Worm (Caenorhabditis elegans): Measurements from ENCODE around the gene mau-8.

mau-8 gene

ce11 chrIV:13377716-13378115 lies at the start of gene mau-8:
Gene mau-8 (plus strand): TSS chrIV:13378016.
- TF ChIP-seq unc-62 (GFP tag; optimal IDR thresholded peaks at IDR 0.05) (no peak), nhr-20 (tag; optimal IDR thresholded peaks at IDR 0.05) (no peak), ets-5 (GFP tag; IDR thresholded peaks at IDR 0.05) (no peak), pag-3 (tag; optimal IDR thresholded peaks at IDR 0.05; ENCODE audit: borderline replicate concordance, insufficient read depth) (no peak), ztf-4 (tag; optimal IDR thresholded peaks at IDR 0.05) (no peak), hlh-4 (tag; optimal IDR thresholded peaks at IDR 0.05) (no peak), grh-1 (GFP tag; IDR thresholded peaks at IDR 0.05) (no peak), pax-3 (tag; optimal IDR thresholded peaks at IDR 0.05) (no peak), nhr-77 (tag; optimal IDR thresholded peaks at IDR 0.05) (no peak), nhr-237 (tag; optimal IDR thresholded peaks at IDR 0.05) (no peak), mep-1 (tag; optimal IDR thresholded peaks at IDR 0.05) (no peak), sup-37 (GFP tag; optimal IDR thresholded peaks at IDR 0.05) (no peak), unc-130 (tag; optimal IDR thresholded peaks at IDR 0.05) (no peak), mdl-1 (tag; optimal IDR thresholded peaks at IDR 0.05) (no peak), fkh-8 (tag; optimal IDR thresholded peaks at IDR 0.05) (no peak), vab-15 (tag; optimal IDR thresholded peaks at IDR 0.05) (no peak), nhr-90 (tag; optimal IDR thresholded peaks at IDR 0.05; ENCODE audit: poor library complexity) (no peak), egl-27 (tag; optimal IDR thresholded peaks at IDR 0.05) (no peak)

- TF ChIP-seq lin-39 (tag; optimal IDR thresholded peaks at IDR 0.05) (no peak), fkh-10 (GFP tag; optimal IDR thresholded peaks at IDR 0.05) (no peak), nhr-11 (tag; optimal IDR thresholded peaks at IDR 0.05) (no peak), xbp-1 (tag; optimal IDR thresholded peaks at IDR 0.05) (no peak), blmp-1 (tag; optimal IDR thresholded peaks at IDR 0.05) (no peak), swsn-7 (tag; optimal IDR thresholded peaks at IDR 0.05) (no peak), lin-35 (GFP tag; optimal IDR thresholded peaks at IDR 0.05) (no peak), C16A3.4 (tag; optimal IDR thresholded peaks at IDR 0.05) (no peak), nhr-85 (tag) (no peak), egl-13 (tag; optimal IDR thresholded peaks at IDR 0.05) (no peak), dpl-1 (GFP tag; optimal IDR thresholded peaks at IDR 0.05) (no peak), mab-9 (GFP tag; IDR thresholded peaks at IDR 0.05) (no peak), alr-1 (tag; optimal IDR thresholded peaks at IDR 0.05; ENCODE audit: borderline replicate concordance) (no peak), lin-13 (GFP tag; optimal IDR thresholded peaks at IDR 0.05) (no peak)
Observed at ce11 chrIV:13328059-13328458, 49.8 kb upstream of the mau-8 start, which contains the start of gene far-6. Gene far-6 (plus strand): TSS chrIV:13328359.

ce11 chrIV:13330547-13330946 lies 47.3 kb upstream of the mau-8 start:
- TF ChIP-seq xbp-1 (tag; optimal IDR thresholded peaks at IDR 0.05): no peak
- no peak for TF ChIP-seq efl-1 (optimal IDR thresholded peaks at IDR 0.05)
- peak in 1 of 2 experiments; percentile 53 for TF ChIP-seq efl-1 (GFP tag; optimal IDR thresholded peaks at IDR 0.05 in 1 of 2)

ce11 chrIV:13331285-13331684 lies 46.5 kb upstream of the mau-8 start, which contains the start of gene pqn-74:
Gene pqn-74 (minus strand): TSS chrIV:13331406.
- TF ChIP-seq unc-86 (tag; optimal IDR thresholded peaks at IDR 0.05) (no peak), lin-15B (tag; optimal IDR thresholded peaks at IDR 0.05) (no peak), nhr-237 (tag; optimal IDR thresholded peaks at IDR 0.05) (no peak), tlp-1 (tag; optimal IDR thresholded peaks at IDR 0.05) (no peak), zag-1 (tag; optimal IDR thresholded peaks at IDR 0.05) (no peak), snu-23 (GFP tag; optimal IDR thresholded peaks at IDR 0.05) (no peak), ceh-88 (GFP tag; IDR thresholded peaks at IDR 0.05) (no peak), xbp-1 (tag; optimal IDR thresholded peaks at IDR 0.05) (no peak), lin-35 (GFP tag; optimal IDR thresholded peaks at IDR 0.05) (no peak), fkh-8 (tag; optimal IDR thresholded peaks at IDR 0.05) (no peak), F16B12.6 (tag; optimal IDR thresholded peaks at IDR 0.05) (no peak), nhr-11 (tag; optimal IDR thresholded peaks at IDR 0.05) (no peak), zip-4 (GFP tag; optimal IDR thresholded peaks at IDR 0.05) (no peak), mef-2 (tag; optimal IDR thresholded peaks at IDR 0.05) (no peak), pax-3 (tag; optimal IDR thresholded peaks at IDR 0.05) (no peak)

Data from whole organism, L1 larva.